Worm (Caenorhabditis elegans): ENCODE data around the gene tram-1.

Gene tram-1

ce11 chrIV:10221187-10221586, at the start of gene tram-1:
Gene tram-1 (minus strand): TSS chrIV:10221287.
- TF ChIP-seq dmd-4 (tag; optimal IDR thresholded peaks at IDR 0.05; ENCODE audit: borderline replicate concordance) (no peak), T23F11.4 (GFP tag; optimal IDR thresholded peaks at IDR 0.05) (no peak), mec-3 (tag; optimal IDR thresholded peaks at IDR 0.05; ENCODE audit: borderline replicate concordance) (no peak)

ce11 chrIV:10269137-10269933, 48.2 kb upstream of the tram-1 start, which contains the start of the genes nspd-7 and Y43C5A.2:
Gene nspd-7 (minus strand): TSS chrIV:10269187.
Gene Y43C5A.2 (plus strand): TSS chrIV:10269883.
- no peak for TF ChIP-seq lim-6 (tag; optimal IDR thresholded peaks at IDR 0.05)

ce11 chrIV:10261061-10261460, 40.0 kb upstream of the tram-1 start:
- TF ChIP-seq dve-1 (tag; optimal IDR thresholded peaks at IDR 0.05) (no peak), rnt-1 (tag; optimal IDR thresholded peaks at IDR 0.05) (peak; percentile 44)

- TF ChIP-seq che-1 (tag; optimal IDR thresholded peaks at IDR 0.05) (no peak), F13H6.1 (tag; optimal IDR thresholded peaks at IDR 0.05) (no peak), pqm-1 (tag; optimal IDR thresholded peaks at IDR 0.05) (no peak), ztf-16 (tag; optimal IDR thresholded peaks at IDR 0.05) (no peak), ref-2 (tag; optimal IDR thresholded peaks at IDR 0.05) (no peak), T23F11.4 (GFP tag; optimal IDR thresholded peaks at IDR 0.05) (no peak), ceh-14 (tag; optimal IDR thresholded peaks at IDR 0.05) (no peak), fkh-6 (tag; optimal IDR thresholded peaks at IDR 0.05) (no peak), tbx-7 (tag; optimal IDR thresholded peaks at IDR 0.05) (no peak), ceh-2 (tag; optimal IDR thresholded peaks at IDR 0.05) (no peak), tbx-2 (tag; optimal IDR thresholded peaks at IDR 0.05) (no peak), pha-2 (tag; optimal IDR thresholded peaks at IDR 0.05) (no peak), ceh-6 (GFP tag; optimal IDR thresholded peaks at IDR 0.05) (no peak), sox-2 (GFP tag; IDR thresholded peaks at IDR 0.05) (no peak)
These were observed 38.5 kb upstream of the tram-1 start, which contains the start of gene F01G10.9 for ce11 chrIV:10259557-10259956. Gene F01G10.9 (minus strand): TSS chrIV:10259657.

- TF ChIP-seq unc-86 (tag; optimal IDR thresholded peaks at IDR 0.05): no peak
- TF ChIP-seq npax-4 (tag; optimal IDR thresholded peaks at IDR 0.05): no peak
- no peak for TF ChIP-seq ceh-19 (GFP tag; optimal IDR thresholded peaks at IDR 0.05)
- TF ChIP-seq lin-11 (tag; optimal IDR thresholded peaks at IDR 0.05): no peak
- TF ChIP-seq nhr-232 (tag; optimal IDR thresholded peaks at IDR 0.05): no peak
- TF ChIP-seq hlh-30 (tag; optimal IDR thresholded peaks at IDR 0.05; ENCODE audit: insufficient read depth): no peak
- TF ChIP-seq ahr-1 (tag; optimal IDR thresholded peaks at IDR 0.05): no peak
- no peak for TF ChIP-seq pat-9 (tag; optimal IDR thresholded peaks at IDR 0.05)
These were observed 32.0 kb upstream of the tram-1 start for ce11 chrIV:10252886-10253639.

ce11 chrIV:10252350-10252792, 31.3 kb upstream of the tram-1 start:
- TF ChIP-seq che-1 (tag; optimal IDR thresholded peaks at IDR 0.05) (no peak), npax-4 (tag; optimal IDR thresholded peaks at IDR 0.05) (no peak), nhr-11 (tag; optimal IDR thresholded peaks at IDR 0.05) (no peak), C08G9.2 (tag; optimal IDR thresholded peaks at IDR 0.05) (peak; percentile 44), ttx-3 (tag; optimal IDR thresholded peaks at IDR 0.05) (no peak), F13H6.1 (tag; optimal IDR thresholded peaks at IDR 0.05) (peak; percentile 38), pha-4 (tag; optimal IDR thresholded peaks at IDR 0.05) (no peak), ceh-14 (tag; optimal IDR thresholded peaks at IDR 0.05) (no peak), fkh-10 (GFP tag; optimal IDR thresholded peaks at IDR 0.05) (no peak), ceh-22 (tag; optimal IDR thresholded peaks at IDR 0.05) (no peak), hlh-8 (tag; optimal IDR thresholded peaks at IDR 0.05) (no peak), pat-9 (tag; optimal IDR thresholded peaks at IDR 0.05) (no peak), ahr-1 (tag; optimal IDR thresholded peaks at IDR 0.05) (no peak), ceh-34 (tag; optimal IDR thresholded peaks at IDR 0.05) (peak; percentile 2), ceh-9 (tag; optimal IDR thresholded peaks at IDR 0.05) (no peak), ceh-24 (tag; optimal IDR thresholded peaks at IDR 0.05) (no peak), mec-3 (tag; optimal IDR thresholded peaks at IDR 0.05; ENCODE audit: borderline replicate concordance) (no peak), ref-2 (tag; optimal IDR thresholded peaks at IDR 0.05) (peak; percentile 66), pha-2 (tag; optimal IDR thresholded peaks at IDR 0.05) (no peak), nhr-232 (tag; optimal IDR thresholded peaks at IDR 0.05) (no peak), dve-1 (tag; optimal IDR thresholded peaks at IDR 0.05) (no peak), ceh-31 (tag; optimal IDR thresholded peaks at IDR 0.05) (peak; percentile 61), C38D4.7 (GFP tag; optimal IDR thresholded peaks at IDR 0.05) (no peak)

Data from whole organism, late embryonic.